Worm (Caenorhabditis elegans): ENCODE measurements around the gene T25B9.3.

ce11 chrIV:10738328-10738727, 6.2 kb upstream of the T25B9.3 start, which contains the start of gene ssp-34:
- TF ChIP-seq hlh-30 (tag; optimal IDR thresholded peaks at IDR 0.05; ENCODE audit: insufficient read depth) (no peak), dve-1 (tag; optimal IDR thresholded peaks at IDR 0.05; ENCODE audit: insufficient read depth) (no peak), nhr-11 (tag; optimal IDR thresholded peaks at IDR 0.05) (no peak), zag-1 (tag; optimal IDR thresholded peaks at IDR 0.05) (no peak), snpc-4 (tag; optimal IDR thresholded peaks at IDR 0.05) (no peak), saeg-2 (GFP tag; IDR thresholded peaks at IDR 0.05) (no peak), Y75B8A.6 (GFP tag; IDR thresholded peaks at IDR 0.05) (no peak), daf-12 (tag; optimal IDR thresholded peaks at IDR 0.05) (no peak), madf-5 (GFP tag; IDR thresholded peaks at IDR 0.05) (no peak), lsy-2 (tag; optimal IDR thresholded peaks at IDR 0.05) (no peak), nhr-76 (tag; optimal IDR thresholded peaks at IDR 0.05) (no peak), nhr-42 (GFP tag; IDR thresholded peaks at IDR 0.05) (no peak)
